Worm (Caenorhabditis elegans) whole organism, young adult: ENCODE measurements around the gene cyh-1.

Source experiments
- F49E8.2 ChIP-seq: sonication (generic microtip); optimal IDR thresholded peaks from 3 replicates; lab custom pipeline; 2017; ENCODE audit warnings: missing genetic modification characterization, mild to moderate bottlenecking, missing compliant biosample characterization, antibody characterized with exemption, moderate library complexity; ENCODE audit not compliant: insufficient read depth
- Y67H2A.10 ChIP-seq: fragments of 200-800 bp; sonication (Bioruptor generic); conservative IDR thresholded peaks from 2 replicates; pipeline ENCODE4 v1.3.6; 2022; ENCODE audit warnings: missing genetic modification reagents, missing genetic modification characterization, missing compliant biosample characterization
- akir-1 ChIP-seq: fragments of 200-800 bp; sonication (Bioruptor generic); optimal IDR thresholded peaks from 2 replicates; lab custom pipeline; 2018; ENCODE audit warnings: mild to moderate bottlenecking, missing genetic modification characterization, moderate library complexity, missing compliant biosample characterization
- egl-44 ChIP-seq: fragments of 200-800 bp; sonication (Bioruptor generic); IDR thresholded peaks from 2 replicates; pipeline ENCODE4 v1.3.6; 2022; ENCODE audit warnings: missing genetic modification reagents, missing genetic modification characterization, missing compliant biosample characterization
- ekl-4 ChIP-seq: fragments of 200-800 bp; sonication (Bioruptor generic); IDR thresholded peaks from 2 replicates; pipeline ENCODE4 v1.3.6; 2022; ENCODE audit warnings: missing genetic modification reagents, missing genetic modification characterization, missing compliant biosample characterization
- hsf-1 ChIP-seq: fragments of 200-800 bp; sonication (Bioruptor generic); IDR thresholded peaks from 2 replicates; pipeline ENCODE4 v1.3.6; 2022; ENCODE audit warnings: missing genetic modification reagents, missing genetic modification characterization, missing compliant biosample characterization
- lsl-1 ChIP-seq: fragments of 200-800 bp; sonication (Bioruptor generic); optimal IDR thresholded peaks from 2 replicates; lab custom pipeline; 2018; ENCODE audit warnings: mild to moderate bottlenecking, missing genetic modification characterization, moderate library complexity, missing compliant biosample characterization
- lsy-27 ChIP-seq: sonication (generic microtip); optimal IDR thresholded peaks from 2 replicates; lab custom pipeline; 2017; ENCODE audit warnings: missing genetic modification characterization, mild to moderate bottlenecking, missing compliant biosample characterization, antibody characterized with exemption, missing genotype, borderline replicate concordance; ENCODE audit not compliant: insufficient read depth
- nfya-1 ChIP-seq: sonication (generic microtip); optimal IDR thresholded peaks from 2 replicates; lab custom pipeline; 2017; ENCODE audit warnings: antibody characterized with exemption, missing compliant biosample characterization, missing genetic modification characterization, borderline replicate concordance; ENCODE audit not compliant: insufficient read depth
- nhr-90 ChIP-seq: sonication (generic microtip); optimal IDR thresholded peaks from 2 replicates; lab custom pipeline; 2016; ENCODE audit warnings: missing genotype, mild to moderate bottlenecking, missing genetic modification characterization, missing compliant biosample characterization
- snpc-3.4 ChIP-seq: sonication (generic microtip); optimal IDR thresholded peaks from 2 replicates; lab custom pipeline; 2017; ENCODE audit warnings: missing genetic modification characterization, mild to moderate bottlenecking, missing compliant biosample characterization, antibody characterized with exemption, moderate library complexity, missing genotype, missing genetic modification reagents

ce11 chrII:3473744-3474143 is 31.1 kb upstream of the cyh-1 start, which contains the start of gene sdz-32:
- TF ChIP-seq Y67H2A.10 (GFP tag; lab: Robert Waterston, UW) (no peak), akir-1 (GFP tag; lab: Kevin White, UChicago) (no peak), nfya-1 (no peak), ekl-4 (GFP tag; lab: Robert Waterston, UW) (no peak), F49E8.2 (tag; lab: Kevin White, UChicago) (no peak), snpc-3.4 (tag; lab: Kevin White, UChicago) (no peak), egl-44 (no peak), hsf-1 (GFP tag; lab: Robert Waterston, UW) (no peak), nhr-90 (tag; lab: Kevin White, UChicago) (no peak), lsl-1 (GFP tag; lab: Kevin White, UChicago) (no peak), lsy-27 (tag; lab: Kevin White, UChicago) (no peak)
